Fruit fly (Drosophila melanogaster) whole organism, embryonic: ENCODE measurements around the gene PGAP1.
A peak's percentile ranks its signal among the peaks of the same experiment; 100 is the strongest.

Experiments used
- Adf1 ChIP-seq: fragments of 200-800 bp; sonication (Bioruptor generic); IDR thresholded peaks from 2 replicates; pipeline ENCODE4 v1.3.6; 2022; ENCODE audit warnings: missing biosample characterization, missing genetic modification characterization
- Atf6 ChIP-seq: fragments of 200-800 bp; sonication (Bioruptor generic); IDR thresholded peaks from 2 replicates; pipeline ENCODE4 v1.3.6; 2022; ENCODE audit warnings: missing biosample characterization, missing genetic modification characterization
- C15 ChIP-seq: fragments of 200-800 bp; sonication (Bioruptor generic); IDR thresholded peaks from 3 replicates; pipeline ENCODE4 v1.3.6; 2022; ENCODE audit warnings: missing biosample characterization, missing genetic modification characterization
- CG10654 ChIP-seq: fragments of 200-800 bp; sonication (Bioruptor generic); optimal IDR thresholded peaks from 2 replicates; lab custom pipeline; 2016; ENCODE audit warnings: missing biosample characterization, missing genetic modification characterization
- CG10959 ChIP-seq: fragments of 200-800 bp; sonication (Bioruptor generic); IDR thresholded peaks from 2 replicates; pipeline ENCODE4 v1.3.6; 2022; ENCODE audit warnings: missing biosample characterization, missing genetic modification characterization
- CG12236 ChIP-seq: fragments of 200-800 bp; sonication (Bioruptor generic); optimal IDR thresholded peaks from 2 replicates; lab custom pipeline; 2016; ENCODE audit warnings: missing biosample characterization, missing genetic modification characterization
- CG1233 ChIP-seq: fragments of 200-800 bp; sonication (Bioruptor generic); optimal IDR thresholded peaks from 4 replicates; lab custom pipeline; 2018; ENCODE audit warnings: missing biosample characterization, mild to moderate bottlenecking, missing genetic modification characterization
- CG12769 ChIP-seq: fragments of 200-800 bp; sonication (Bioruptor generic); optimal IDR thresholded peaks from 2 replicates; lab custom pipeline; 2019; ENCODE audit warnings: missing biosample characterization, mild to moderate bottlenecking, missing genetic modification characterization, moderate library complexity
- CG14965 ChIP-seq: fragments of 200-800 bp; sonication (Bioruptor generic); optimal IDR thresholded peaks from 2 replicates; lab custom pipeline; 2016; ENCODE audit warnings: missing biosample characterization, missing genetic modification characterization, borderline replicate concordance
- CG15011 ChIP-seq: fragments of 200-800 bp; sonication (Bioruptor generic); optimal IDR thresholded peaks from 3 replicates; lab custom pipeline; 2018; ENCODE audit warnings: missing biosample characterization, mild to moderate bottlenecking, missing genetic modification characterization
- CG16779 ChIP-seq: fragments of 200-800 bp; sonication (Bioruptor generic); IDR thresholded peaks from 2 replicates; pipeline ENCODE4 v1.3.6; 2022; ENCODE audit warnings: missing biosample characterization, missing genetic modification characterization
- CG17186 ChIP-seq: fragments of 200-800 bp; sonication (Bioruptor generic); optimal IDR thresholded peaks from 3 replicates; lab custom pipeline; 2017; ENCODE audit warnings: missing biosample characterization, missing genetic modification reagents, missing genetic modification characterization
- CG17328 ChIP-seq: fragments of 200-800 bp; sonication (Bioruptor generic); IDR thresholded peaks from 2 replicates; pipeline ENCODE4 v1.3.6; 2022; ENCODE audit warnings: missing biosample characterization, missing genetic modification characterization
- CG17361 ChIP-seq: fragments of 200-800 bp; sonication (Bioruptor generic); IDR thresholded peaks from 3 replicates; pipeline ENCODE4 v1.3.6; 2022; ENCODE audit warnings: missing biosample characterization, missing genetic modification characterization
- CG2129 ChIP-seq: fragments of 200-800 bp; sonication (Bioruptor generic); IDR thresholded peaks from 2 replicates; pipeline ENCODE4 v1.3.6; 2022; ENCODE audit warnings: missing biosample characterization, missing genetic modification characterization; ENCODE audit not compliant: partially characterized antibody
- CG30431 ChIP-seq: fragments of 200-800 bp; sonication (Bioruptor generic); optimal IDR thresholded peaks from 2 replicates; lab custom pipeline; 2017; ENCODE audit warnings: missing biosample characterization, missing genetic modification characterization
- CG31365 ChIP-seq: fragments of 200-800 bp; sonication (Bioruptor generic); optimal IDR thresholded peaks from 2 replicates; lab custom pipeline; 2018; ENCODE audit warnings: missing biosample characterization, mild to moderate bottlenecking, missing genetic modification characterization
- CG42726 ChIP-seq: fragments of 200-800 bp; sonication (Bioruptor generic); IDR thresholded peaks from 2 replicates; pipeline ENCODE4 v1.3.6; 2022; ENCODE audit warnings: missing biosample characterization, missing genetic modification characterization; ENCODE audit not compliant: partially characterized antibody
- CG4282 ChIP-seq: fragments of 200-800 bp; sonication (Bioruptor generic); optimal IDR thresholded peaks from 2 replicates; lab custom pipeline; 2016; ENCODE audit warnings: missing biosample characterization, missing genetic modification characterization
- CG6272 ChIP-seq: fragments of 200-800 bp; sonication (Bioruptor generic); IDR thresholded peaks from 2 replicates; pipeline ENCODE4 v1.3.6; 2022; ENCODE audit warnings: missing biosample characterization, missing genetic modification characterization
- CG6813 ChIP-seq: fragments of 200-800 bp; sonication (Bioruptor generic); optimal IDR thresholded peaks from 2 replicates; lab custom pipeline; 2017; ENCODE audit warnings: missing biosample characterization, missing genetic modification characterization, mild to moderate bottlenecking, moderate library complexity, missing genetic modification reagents
- CG7372 ChIP-seq: fragments of 200-800 bp; sonication (Bioruptor generic); IDR thresholded peaks from 2 replicates; pipeline ENCODE4 v1.3.6; 2022; ENCODE audit warnings: missing biosample characterization, missing genetic modification characterization
- CG7928 ChIP-seq: fragments of 200-800 bp; sonication (Bioruptor generic); optimal IDR thresholded peaks from 2 replicates; lab custom pipeline; 2017; ENCODE audit warnings: missing biosample characterization, mild to moderate bottlenecking, missing genetic modification characterization
- CG8924 ChIP-seq: fragments of 200-800 bp; optimal IDR thresholded peaks from 3 replicates; lab custom pipeline; 2019; ENCODE audit warnings: missing biosample characterization, mild to moderate bottlenecking, missing genetic modification characterization, moderate library complexity
- Chrac-16 ChIP-seq: fragments of 200-800 bp; sonication (Bioruptor generic); optimal IDR thresholded peaks from 3 replicates; lab custom pipeline; 2016; ENCODE audit warnings: missing biosample characterization, missing genetic modification characterization
- CrebB ChIP-seq: fragments of 200-800 bp; sonication (Bioruptor generic); optimal IDR thresholded peaks from 3 replicates; lab custom pipeline; 2018; ENCODE audit warnings: missing biosample characterization, mild to moderate bottlenecking, missing genetic modification characterization
- D19A ChIP-seq: fragments of 200-800 bp; optimal IDR thresholded peaks from 3 replicates; lab custom pipeline; 2019; ENCODE audit warnings: missing biosample characterization, mild to moderate bottlenecking, missing genetic modification characterization, moderate library complexity
- Dek ChIP-seq: fragments of 200-800 bp; sonication (Bioruptor generic); optimal IDR thresholded peaks from 3 replicates; lab custom pipeline; 2019; ENCODE audit warnings: missing biosample characterization, mild to moderate bottlenecking, missing genetic modification characterization, moderate library complexity
- Dp ChIP-seq: fragments of 200-800 bp; sonication (Bioruptor generic); optimal IDR thresholded peaks from 2 replicates; lab custom pipeline; 2018; ENCODE audit warnings: missing biosample characterization, mild to moderate bottlenecking, missing genetic modification characterization, moderate library complexity
- E2f1 ChIP-seq: fragments of 200-800 bp; sonication (Bioruptor generic); IDR thresholded peaks from 2 replicates; pipeline ENCODE4 v1.3.6; 2022; ENCODE audit warnings: missing biosample characterization, missing genetic modification characterization
- Ets65A ChIP-seq: fragments of 200-800 bp; sonication (Bioruptor generic); peaks from one replicate; lab custom pipeline; 2016; ENCODE audit warnings: missing biosample characterization, missing genetic modification characterization
- H2.0 ChIP-seq: fragments of 200-800 bp; sonication (Bioruptor generic); IDR thresholded peaks from 2 replicates; pipeline ENCODE4 v1.3.6; 2022; ENCODE audit warnings: missing biosample characterization, missing genetic modification characterization
- NC2β ChIP-seq: fragments of 200-800 bp; sonication (Bioruptor generic); optimal IDR thresholded peaks from 2 replicates; lab custom pipeline; 2016; ENCODE audit warnings: missing biosample characterization, missing genetic modification characterization
- Sox100B ChIP-seq: fragments of 200-800 bp; sonication (Bioruptor generic); optimal IDR thresholded peaks from 3 replicates; lab custom pipeline; 2018; ENCODE audit warnings: missing biosample characterization, mild to moderate bottlenecking, missing genetic modification characterization
- al ChIP-seq: fragments of 200-800 bp; sonication (Bioruptor generic); IDR thresholded peaks from 2 replicates; pipeline ENCODE4 v1.3.6; 2022; ENCODE audit warnings: missing biosample characterization, missing genetic modification characterization
- btn ChIP-seq: fragments of 200-800 bp; sonication (Bioruptor generic); optimal IDR thresholded peaks from 2 replicates; lab custom pipeline; 2016; ENCODE audit warnings: missing biosample characterization, missing genetic modification characterization
- cas ChIP-seq: fragments of 200-800 bp; sonication (Bioruptor generic); IDR thresholded peaks from 2 replicates; pipeline ENCODE4 v1.3.6; 2022; ENCODE audit warnings: missing biosample characterization, missing genetic modification characterization
- cwo ChIP-seq: fragments of 200-800 bp; sonication (Bioruptor generic); optimal IDR thresholded peaks from 3 replicates; lab custom pipeline; 2017; ENCODE audit warnings: missing biosample characterization, missing genetic modification characterization, mild to moderate bottlenecking, moderate library complexity, missing genetic modification reagents
- fd102C ChIP-seq: fragments of 200-800 bp; sonication (Bioruptor generic); optimal IDR thresholded peaks from 2 replicates; lab custom pipeline; 2018; ENCODE audit warnings: missing biosample characterization, mild to moderate bottlenecking, missing genetic modification characterization, moderate library complexity
- fd96Cb ChIP-seq: fragments of 200-800 bp; sonication (Bioruptor generic); optimal IDR thresholded peaks from 2 replicates; lab custom pipeline; 2018; ENCODE audit warnings: missing biosample characterization, mild to moderate bottlenecking, missing genetic modification characterization, moderate library complexity
- jumu ChIP-seq: fragments of 200-800 bp; sonication (Bioruptor generic); optimal IDR thresholded peaks from 3 replicates; lab custom pipeline; 2016; ENCODE audit warnings: missing biosample characterization, missing genetic modification characterization
- mam ChIP-seq: fragments of 200-800 bp; sonication (Bioruptor generic); optimal IDR thresholded peaks from 3 replicates; lab custom pipeline; 2016; ENCODE audit warnings: missing biosample characterization, missing genetic modification characterization
- otp ChIP-seq: fragments of 200-800 bp; sonication (Bioruptor generic); IDR thresholded peaks from 3 replicates; pipeline ENCODE4, ENCODE4 v1.3.6; 2022; ENCODE audit warnings: missing biosample characterization, missing genetic modification characterization
- rib ChIP-seq: fragments of 200-800 bp; sonication (Bioruptor generic); IDR thresholded peaks from 2 replicates; pipeline ENCODE4 v1.3.6; 2022; ENCODE audit warnings: missing biosample characterization, missing genetic modification characterization
- slp2 ChIP-seq: fragments of 200-800 bp; sonication (Bioruptor generic); optimal IDR thresholded peaks from 2 replicates; lab custom pipeline; 2016; ENCODE audit warnings: missing biosample characterization, missing genetic modification characterization
- sqz ChIP-seq: fragments of 200-800 bp; sonication (Bioruptor generic); optimal IDR thresholded peaks from 3 replicates; lab custom pipeline; 2018; ENCODE audit warnings: missing biosample characterization, mild to moderate bottlenecking, missing genetic modification characterization
- twi ChIP-seq: fragments of 200-800 bp; optimal IDR thresholded peaks from 2 replicates; lab custom pipeline; 2019; ENCODE audit warnings: missing biosample characterization, mild to moderate bottlenecking, missing genetic modification characterization, moderate library complexity
- tx ChIP-seq: fragments of 200-800 bp; sonication (Bioruptor generic); optimal IDR thresholded peaks from 2 replicates; lab custom pipeline; 2016; ENCODE audit warnings: missing biosample characterization, missing genetic modification characterization
- vfl ChIP-seq: fragments of 200-800 bp; sonication (Bioruptor generic); optimal IDR thresholded peaks from 2 replicates; lab custom pipeline; 2016; ENCODE audit warnings: missing biosample characterization, missing genetic modification characterization
- wdn ChIP-seq: fragments of 200-800 bp; sonication (Bioruptor generic); IDR thresholded peaks from 2 replicates; pipeline ENCODE4 v1.3.6; 2022; ENCODE audit warnings: missing biosample characterization, missing genetic modification characterization

The PGAP1 gene

DNA sequence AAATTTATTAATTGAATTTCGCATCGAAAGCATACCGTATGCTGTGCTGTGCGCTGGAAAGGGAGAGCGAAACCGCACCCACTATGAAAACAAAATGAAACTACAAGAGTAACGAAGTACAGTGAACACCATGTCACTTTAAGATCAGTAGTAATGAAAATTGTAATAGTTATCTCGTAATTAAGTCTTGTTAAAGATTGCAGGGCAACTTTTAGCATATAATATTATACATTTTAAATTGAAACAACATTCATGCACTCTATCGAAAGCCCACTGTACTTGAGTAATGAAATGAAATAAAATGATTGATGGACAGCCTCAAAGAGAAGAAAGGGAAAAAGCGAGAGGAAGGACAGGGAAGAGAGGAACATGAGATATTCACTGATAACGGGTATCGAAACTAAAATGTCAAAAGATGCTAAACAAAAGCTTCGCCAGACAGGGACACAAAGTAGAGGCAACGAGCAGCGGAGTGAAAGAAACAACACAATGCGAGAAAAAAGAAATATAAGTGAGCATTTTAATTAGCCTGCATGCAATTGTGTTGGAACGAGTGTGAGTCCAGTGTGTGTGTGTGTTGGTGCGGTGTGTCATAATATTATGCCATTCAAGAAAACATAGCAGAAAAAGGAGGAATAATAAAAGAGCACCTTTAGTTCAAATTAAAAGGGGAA lies 46.1 kb upstream of the PGAP1 start (continued):
- TF ChIP-seq CG42726 (GFP tag; lab: Robert Waterston, UW) = no peak
- no peak for TF ChIP-seq fd102C
- peak; percentile 50 for TF ChIP-seq al (GFP tag; lab: Robert Waterston, UW)
- peak; percentile 66 for TF ChIP-seq D19A (tag; lab: Kevin White, UChicago)
- TF ChIP-seq mam (GFP tag; lab: Kevin White, UChicago) = peak; percentile 72
- no peak for TF ChIP-seq CG7928
- no peak for TF ChIP-seq vfl (GFP tag; lab: Kevin White, UChicago)
- TF ChIP-seq twi (tag; lab: Kevin White, UChicago) = peak; percentile 47
- TF ChIP-seq NC2β = peak; percentile 62
- TF ChIP-seq Adf1 (GFP tag; lab: Robert Waterston, UW) = 0 out of 2 replicates have a peak, but pooled peaks have one; percentile 32
- 0 out of 2 replicates have a peak, but pooled peaks have one; percentile 20 for TF ChIP-seq CG10959 (GFP tag; lab: Robert Waterston, UW)
- TF ChIP-seq slp2 (GFP tag; lab: Kevin White, UChicago) = peak; percentile 21
- peak; percentile 78 for TF ChIP-seq H2.0
- TF ChIP-seq E2f1 = peak; percentile 57
- TF ChIP-seq CG31365 = peak; percentile 7
- TF ChIP-seq Dek (tag; lab: Kevin White, UChicago) = peak; percentile 78
- peak; percentile 7 for TF ChIP-seq tx (GFP tag; lab: Kevin White, UChicago)
- peak; percentile 55 for TF ChIP-seq Sox100B (GFP tag; lab: Kevin White, UChicago)
- peak; percentile 84 for TF ChIP-seq CG8924 (tag; lab: Kevin White, UChicago)
- TF ChIP-seq CG17186 = no peak
- TF ChIP-seq CG15011 (GFP tag; lab: Kevin White, UChicago) = peak; percentile 43
- TF ChIP-seq C15 (GFP tag; lab: Robert Waterston, UW) = peak; percentile 67; the same call in 1 of the 3 replicates
- TF ChIP-seq jumu (GFP tag; lab: Kevin White, UChicago) = peak; percentile 40
- peak; percentile 58 for TF ChIP-seq CG6813 (GFP tag; lab: Kevin White, UChicago)
- TF ChIP-seq cas = 0 out of 2 replicates have a peak, but pooled peaks have one; percentile 19
- 0 out of 2 replicates have a peak, but pooled peaks have one; percentile 47 for TF ChIP-seq rib (GFP tag; lab: Robert Waterston, UW)
- TF ChIP-seq CG12769 = peak; percentile 86
- peak; percentile 67 for TF ChIP-seq CrebB
- no peak for TF ChIP-seq CG2129 (GFP tag; lab: Robert Waterston, UW)
- peak; percentile 48 for TF ChIP-seq CG10654 (GFP tag; lab: Kevin White, UChicago)
- TF ChIP-seq CG4282 (GFP tag; lab: Kevin White, UChicago) = no peak
- no peak for TF ChIP-seq btn (GFP tag; lab: Kevin White, UChicago)
- peak; percentile 83 for TF ChIP-seq CG17328 (GFP tag; lab: Robert Waterston, UW)
- no peak for TF ChIP-seq Dp
- no peak for TF ChIP-seq CG14965 (GFP tag; lab: Kevin White, UChicago)
- peak; percentile 60 for TF ChIP-seq CG6272 (GFP tag; lab: Robert Waterston, UW)
- no peak for TF ChIP-seq Ets65A (GFP tag; lab: Kevin White, UChicago)
- TF ChIP-seq CG17361 (GFP tag; lab: Robert Waterston, UW) = peak; percentile 83
- peak; percentile 37 for TF ChIP-seq CG1233 (GFP tag; lab: Kevin White, UChicago)
- peak; percentile 69; the same call in 1 of the 2 replicates for TF ChIP-seq CG16779 (GFP tag; lab: Robert Waterston, UW)
- TF ChIP-seq otp (GFP tag; lab: Robert Waterston, UW) = peak; percentile 74; the same call in 2 of the 3 replicates
- TF ChIP-seq Chrac-16 (GFP tag; lab: Kevin White, UChicago) = peak; percentile 70
- peak; percentile 66 for TF ChIP-seq fd96Cb (tag; lab: Kevin White, UChicago)
- no peak for TF ChIP-seq sqz
- peak; percentile 71 for TF ChIP-seq wdn (GFP tag; lab: Robert Waterston, UW)
- peak; percentile 9 for TF ChIP-seq CG30431
- TF ChIP-seq cwo = peak; percentile 67
- peak; percentile 71 for TF ChIP-seq CG7372
- peak; percentile 65 for TF ChIP-seq Atf6 (GFP tag; lab: Robert Waterston, UW)
- peak; percentile 15 for TF ChIP-seq CG12236 (GFP tag; lab: Kevin White, UChicago)
